Worm (Caenorhabditis elegans) whole organism, young adult: ENCODE results near the gene Y102A11A.2.

Source experiments
- F23B12.7 ChIP-seq: sonication (generic microtip); optimal IDR thresholded peaks from 2 replicates; lab custom pipeline; 2017; ENCODE audit warnings: missing genetic modification characterization, mild to moderate bottlenecking, missing compliant biosample characterization, antibody characterized with exemption, moderate library complexity; ENCODE audit not compliant: insufficient read depth
- F52B5.7 ChIP-seq: sonication (generic microtip); optimal IDR thresholded peaks from 2 replicates; lab custom pipeline; 2016; ENCODE audit warnings: mild to moderate bottlenecking, missing genetic modification characterization, missing compliant biosample characterization
- F57A8.1 ChIP-seq: fragments of 200-800 bp; sonication (Bioruptor generic); optimal IDR thresholded peaks from 2 replicates; lab custom pipeline; 2018; ENCODE audit warnings: mild to moderate bottlenecking, missing genetic modification characterization, moderate library complexity, missing compliant biosample characterization
- F57C9.4 ChIP-seq: sonication (generic microtip); optimal IDR thresholded peaks from 2 replicates; lab custom pipeline; 2017; ENCODE audit warnings: mild to moderate bottlenecking, missing genetic modification characterization, missing compliant biosample characterization
- T07F8.4 ChIP-seq: sonication (generic microtip); optimal IDR thresholded peaks from 2 replicates; lab custom pipeline; 2016; ENCODE audit warnings: mild to moderate bottlenecking, missing genetic modification characterization, moderate library complexity, missing compliant biosample characterization
- Y79H2A.3 ChIP-seq: fragments of 200-800 bp; sonication (Bioruptor generic); conservative IDR thresholded peaks from 2 replicates; pipeline ENCODE4 v1.3.6; 2022; ENCODE audit warnings: missing genetic modification reagents, missing genetic modification characterization, missing compliant biosample characterization
- Y95B8A.8 ChIP-seq: fragments of 200-800 bp; sonication (Bioruptor generic); IDR thresholded peaks from 2 replicates; pipeline ENCODE4 v1.3.6; 2022; ENCODE audit warnings: missing genetic modification reagents, missing genetic modification characterization, missing compliant biosample characterization
- ama-1 ChIP-seq, 3 experiments: fragments of 150-350 bp in 1 of 3; sonication (generic microtip) in 2 of 3; optimal IDR thresholded peaks; 2 replicates each; lab custom pipeline; 2014 to 2018; ENCODE audit warnings: missing biosample characterization in 2 of 3, missing genetic modification characterization in 2 of 3, missing genetic modification reagents in 2 of 3
- aptf-3 ChIP-seq: fragments of 200-800 bp; sonication (Bioruptor generic); IDR thresholded peaks from 2 replicates; pipeline ENCODE4 v1.3.6; 2022; ENCODE audit warnings: missing genetic modification characterization, missing compliant biosample characterization
- attf-3 ChIP-seq: fragments of 200-800 bp; sonication (Bioruptor generic); conservative IDR thresholded peaks from 2 replicates; pipeline ENCODE4 v1.3.6; 2022; ENCODE audit warnings: missing genetic modification reagents, missing genetic modification characterization, missing compliant biosample characterization
- bed-2 ChIP-seq: fragments of 200-800 bp; sonication (Bioruptor generic); IDR thresholded peaks from 2 replicates; pipeline ENCODE4 v1.3.6; 2022; ENCODE audit warnings: missing genetic modification reagents, missing genetic modification characterization, missing compliant biosample characterization
- cebp-2 ChIP-seq: fragments of 200-800 bp; sonication (Bioruptor generic); IDR thresholded peaks from 2 replicates; pipeline ENCODE4 v1.3.6; 2022; ENCODE audit warnings: missing genetic modification characterization, missing compliant biosample characterization
- ceh-58 ChIP-seq: fragments of 200-800 bp; sonication (Bioruptor generic); IDR thresholded peaks from 2 replicates; pipeline ENCODE4 v1.3.6; 2022; ENCODE audit warnings: missing genetic modification characterization, missing compliant biosample characterization
- die-1 ChIP-seq: sonication (generic microtip); optimal IDR thresholded peaks from 2 replicates; lab custom pipeline; 2016; ENCODE audit warnings: missing genotype, mild to moderate bottlenecking, missing genetic modification characterization, missing compliant biosample characterization
- ekl-4 ChIP-seq: fragments of 200-800 bp; sonication (Bioruptor generic); IDR thresholded peaks from 2 replicates; pipeline ENCODE4 v1.3.6; 2022; ENCODE audit warnings: missing genetic modification reagents, missing genetic modification characterization, missing compliant biosample characterization
- fkh-3 ChIP-seq: sonication (generic microtip); optimal IDR thresholded peaks from 2 replicates; lab custom pipeline; 2016; ENCODE audit warnings: mild to moderate bottlenecking, missing genetic modification characterization, missing compliant biosample characterization
- hmg-1.2 ChIP-seq: fragments of 200-800 bp; sonication (Bioruptor generic); IDR thresholded peaks from 2 replicates; pipeline ENCODE4 v1.3.6; 2022; ENCODE audit warnings: missing genetic modification reagents, missing genetic modification characterization, missing compliant biosample characterization
- hsf-1 ChIP-seq: fragments of 200-800 bp; sonication (Bioruptor generic); IDR thresholded peaks from 2 replicates; pipeline ENCODE4 v1.3.6; 2022; ENCODE audit warnings: missing genetic modification reagents, missing genetic modification characterization, missing compliant biosample characterization
- lag-1 ChIP-seq: fragments of 200-800 bp; sonication (Bioruptor generic); IDR thresholded peaks from 2 replicates; pipeline ENCODE4 v1.3.6; 2022; ENCODE audit warnings: missing genetic modification reagents, missing genetic modification characterization, missing compliant biosample characterization
- let-526 ChIP-seq: fragments of 200-800 bp; sonication (Bioruptor generic); IDR thresholded peaks from 2 replicates; pipeline ENCODE4 v1.3.6; 2022; ENCODE audit warnings: missing genetic modification reagents, missing genetic modification characterization, missing compliant biosample characterization
- lin-35 ChIP-seq, 3 experiments: fragments of 150-350 bp in 2 of 3; sonication (generic microtip) in 1 of 3; optimal IDR thresholded peaks; 2 replicates each; lab custom pipeline; 2014 to 2018; ENCODE audit warnings: missing biosample characterization in 3 of 3, missing genetic modification characterization in 3 of 3, missing genetic modification reagents in 3 of 3
- lsy-27 ChIP-seq: sonication (generic microtip); optimal IDR thresholded peaks from 2 replicates; lab custom pipeline; 2017; ENCODE audit warnings: missing genetic modification characterization, mild to moderate bottlenecking, missing compliant biosample characterization, antibody characterized with exemption, missing genotype, borderline replicate concordance; ENCODE audit not compliant: insufficient read depth
- madf-10 ChIP-seq: sonication (generic microtip); optimal IDR thresholded peaks from 2 replicates; lab custom pipeline; 2016; ENCODE audit warnings: mild to moderate bottlenecking, missing genetic modification characterization, missing compliant biosample characterization
- madf-3 ChIP-seq: fragments of 200-800 bp; sonication (Bioruptor generic); IDR thresholded peaks from 2 replicates; pipeline ENCODE4 v1.3.6; 2022; ENCODE audit warnings: missing genetic modification reagents, missing genetic modification characterization, missing compliant biosample characterization
- nhr-80 ChIP-seq: sonication (generic microtip); optimal IDR thresholded peaks from 2 replicates; lab custom pipeline; 2016; ENCODE audit warnings: missing genetic modification characterization, missing compliant biosample characterization
- nhr-90 ChIP-seq: sonication (generic microtip); optimal IDR thresholded peaks from 2 replicates; lab custom pipeline; 2016; ENCODE audit warnings: missing genotype, mild to moderate bottlenecking, missing genetic modification characterization, missing compliant biosample characterization
- pbrm-1 ChIP-seq: fragments of 200-800 bp; sonication (Bioruptor generic); IDR thresholded peaks from 2 replicates; pipeline ENCODE4 v1.3.6; 2022; ENCODE audit warnings: missing genetic modification reagents, missing genetic modification characterization, missing compliant biosample characterization
- rec-8 ChIP-seq, 2 experiments: sonication (generic microtip); optimal IDR thresholded peaks; 2 replicates each; lab custom pipeline; 2016; ENCODE audit warnings: mild to moderate bottlenecking in 2 of 2, missing genetic modification characterization in 2 of 2, missing genetic modification reagents in 2 of 2, missing genotype in 2 of 2, missing biosample characterization in 1 of 2, missing compliant biosample characterization in 1 of 2, moderate library complexity in 1 of 2
- repo-1 ChIP-seq: sonication (generic microtip); optimal IDR thresholded peaks from 2 replicates; lab custom pipeline; 2017; ENCODE audit warnings: mild to moderate bottlenecking, missing genetic modification characterization, missing compliant biosample characterization
- rpc-1 ChIP-seq, 2 experiments: fragments of 150-350 bp in 1 of 2; sonication (generic microtip) in 1 of 2; optimal IDR thresholded peaks; 2 replicates each; lab custom pipeline; 2014 to 2018; ENCODE audit warnings: missing biosample characterization in 1 of 2, missing genetic modification characterization in 1 of 2, missing genetic modification reagents in 1 of 2, missing genotype in 1 of 2
- tlf-1 ChIP-seq: fragments of 200-800 bp; sonication (Bioruptor generic); optimal IDR thresholded peaks from 2 replicates; lab custom pipeline; 2018; ENCODE audit warnings: mild to moderate bottlenecking, missing genetic modification characterization, missing compliant biosample characterization
- zim-3 ChIP-seq: sonication (generic microtip); optimal IDR thresholded peaks from 2 replicates; lab custom pipeline; 2017; ENCODE audit warnings: mild to moderate bottlenecking, missing genetic modification characterization, moderate library complexity, missing compliant biosample characterization
- ztf-18 ChIP-seq: sonication (generic microtip); optimal IDR thresholded peaks from 2 replicates; lab custom pipeline; 2016; ENCODE audit warnings: missing genotype, mild to moderate bottlenecking, missing genetic modification characterization, missing compliant biosample characterization
- ztf-6 ChIP-seq: fragments of 200-800 bp; sonication (Bioruptor generic); IDR thresholded peaks from 2 replicates; pipeline ENCODE4 v1.3.6; 2022; ENCODE audit warnings: missing genetic modification reagents, missing genetic modification characterization, missing compliant biosample characterization

Gene Y102A11A.2

DNA sequence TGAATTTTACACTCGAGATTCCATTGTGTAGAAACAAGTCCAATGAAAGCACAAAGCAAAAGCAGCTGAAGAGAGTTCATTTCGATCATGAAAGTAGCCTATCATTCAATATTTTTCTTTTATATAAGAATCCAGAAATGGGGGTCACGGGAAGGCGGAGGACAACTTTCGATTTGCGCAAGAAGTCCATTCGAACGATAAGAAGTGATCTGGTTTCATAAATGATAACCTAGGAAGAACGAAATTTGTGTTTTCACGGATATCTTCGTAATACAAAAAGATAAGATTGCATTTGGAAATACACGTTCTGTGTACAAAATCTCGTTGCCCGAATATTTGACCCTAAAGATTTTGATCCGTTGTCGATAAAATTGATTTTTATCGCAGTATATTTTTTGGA is 5.0 kb downstream of the Y102A11A.2 start, which contains the start of gene Y102A11A.5:
Gene Y102A11A.5 (minus strand): TSS at position 175 of the 400 bp plus-strand sequence.
- TF ChIP-seq F23B12.7 (tag; lab: Kevin White, UChicago) (no peak), rec-8 (tag; optimal IDR thresholded peaks at IDR 0.05; lab: Kevin White, UChicago) (no peak), madf-10 (tag; lab: Kevin White, UChicago) (no peak), ekl-4 (no peak), Y79H2A.3 (GFP tag; lab: Robert Waterston, UW) (no peak), aptf-3 (no peak), ztf-6 (no peak), F52B5.7 (tag; lab: Kevin White, UChicago) (no peak), T07F8.4 (tag; lab: Kevin White, UChicago) (no peak), lin-35 (GFP tag; optimal IDR thresholded peaks at IDR 0.05; lab: Kevin White, UChicago) (no peak), lsy-27 (tag; lab: Kevin White, UChicago) (no peak), let-526 (GFP tag; lab: Robert Waterston, UW) (no peak), nhr-90 (no peak), bed-2 (GFP tag; lab: Robert Waterston, UW) (no peak), lag-1 (no peak), F57C9.4 (tag; lab: Kevin White, UChicago) (no peak), tlf-1 (no peak)

DNA sequence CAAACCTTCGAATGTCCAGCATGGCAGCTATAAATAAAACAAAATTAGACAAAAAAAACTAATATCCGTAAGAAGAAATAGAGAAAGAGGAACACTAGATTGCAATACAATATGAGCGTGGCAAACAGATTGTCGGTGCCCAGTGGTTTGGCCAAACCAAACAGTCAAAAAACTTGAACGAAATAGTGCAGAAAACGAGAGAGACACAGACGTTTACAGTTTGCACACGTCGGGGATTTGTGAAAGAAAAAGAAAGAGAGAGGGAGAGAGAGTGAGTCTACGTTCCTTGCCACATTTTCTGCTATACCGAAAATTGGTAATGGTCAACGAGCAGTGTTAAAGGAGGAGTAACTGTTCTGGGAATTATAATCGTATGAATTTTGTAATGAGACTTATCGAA is 8.7 kb downstream of the Y102A11A.2 start, which contains the start of gene ergi-1:
Gene ergi-1 (minus strand): TSS at position 101 of the 400 bp plus-strand sequence.
- TF ChIP-seq die-1 (no peak), ztf-18 (no peak), zim-3 (tag; lab: Kevin White, UChicago) (no peak), ceh-58 (GFP tag; lab: Robert Waterston, UW) (no peak), ama-1 (optimal IDR thresholded peaks at IDR 0.05; lab: Kevin White, UChicago) (no peak), ama-1 (GFP tag; optimal IDR thresholded peaks at IDR 0.05; lab: Kevin White, UChicago) (no peak), pbrm-1 (GFP tag; lab: Robert Waterston, UW) (no peak), cebp-2 (GFP tag; lab: Robert Waterston, UW) (no peak), repo-1 (tag; lab: Kevin White, UChicago) (no peak), Y95B8A.8 (no peak), nhr-80 (tag; lab: Kevin White, UChicago) (no peak), madf-3 (no peak)

DNA sequence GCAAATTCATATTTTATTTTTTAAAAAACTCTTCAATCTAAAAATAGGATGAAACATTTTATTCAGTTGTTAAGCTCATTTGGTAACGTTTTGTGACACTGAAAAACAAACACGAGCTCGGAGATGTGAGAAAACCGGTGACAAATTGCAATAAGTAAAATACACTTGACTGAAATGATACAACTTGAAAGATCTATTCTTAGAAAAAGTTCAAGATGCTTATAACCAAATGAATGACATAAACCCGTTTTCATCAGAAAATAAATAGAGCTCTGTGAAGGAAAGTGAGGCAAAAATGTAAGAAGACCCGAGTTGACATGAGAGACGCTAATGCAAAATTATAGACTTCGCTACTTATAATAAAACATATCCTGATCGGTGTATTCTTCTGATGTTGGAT is 12.9 kb downstream of the Y102A11A.2 start, which contains the start of gene smex-2:
Gene smex-2 (minus strand): TSS at position 101 of the 400 bp plus-strand sequence.
- TF ChIP-seq nhr-90, result no peak
- no peak for TF ChIP-seq F57A8.1 (GFP tag; lab: Kevin White, UChicago)
- no peak for TF ChIP-seq hsf-1 (GFP tag; lab: Robert Waterston, UW)
- TF ChIP-seq attf-3, result no peak
- TF ChIP-seq let-526 (GFP tag; lab: Robert Waterston, UW), result no peak
- no peak for TF ChIP-seq fkh-3 (tag; lab: Kevin White, UChicago)
- TF ChIP-seq, all 124 proteins: peak for 0

DNA sequence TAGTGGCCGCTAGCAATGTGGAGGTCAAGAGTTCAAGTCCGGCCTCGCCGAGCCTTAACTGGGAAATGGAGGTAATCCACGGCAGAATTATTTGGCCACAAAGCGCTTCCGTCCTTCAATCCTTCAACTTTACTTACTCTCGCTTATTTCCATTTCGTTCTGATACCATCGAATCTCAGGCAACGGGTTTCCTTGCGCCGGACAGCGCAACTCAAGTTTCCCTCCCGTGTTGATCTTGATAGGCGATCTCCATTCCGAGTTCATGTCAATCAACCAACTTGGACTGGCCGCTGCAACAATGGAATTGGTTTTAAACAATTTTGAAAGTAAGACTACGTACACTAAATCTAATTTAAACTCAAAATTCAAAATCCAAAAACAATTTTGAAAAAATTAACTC is 14.4 kb downstream of the Y102A11A.2 start:
- TF ChIP-seq rpc-1 (optimal IDR thresholded peaks at IDR 0.05; lab: Kevin White, UChicago), result no peak
- TF ChIP-seq rpc-1 (tag; optimal IDR thresholded peaks at IDR 0.05; lab: Kevin White, UChicago), result peak; percentile 26
- TF ChIP-seq hmg-1.2 (GFP tag; lab: Robert Waterston, UW), result no peak
- TF ChIP-seq, all 124 proteins: peak for 1
